ENCODE assay signal across 5 worm cellular contexts in the genomic region with DNA sequence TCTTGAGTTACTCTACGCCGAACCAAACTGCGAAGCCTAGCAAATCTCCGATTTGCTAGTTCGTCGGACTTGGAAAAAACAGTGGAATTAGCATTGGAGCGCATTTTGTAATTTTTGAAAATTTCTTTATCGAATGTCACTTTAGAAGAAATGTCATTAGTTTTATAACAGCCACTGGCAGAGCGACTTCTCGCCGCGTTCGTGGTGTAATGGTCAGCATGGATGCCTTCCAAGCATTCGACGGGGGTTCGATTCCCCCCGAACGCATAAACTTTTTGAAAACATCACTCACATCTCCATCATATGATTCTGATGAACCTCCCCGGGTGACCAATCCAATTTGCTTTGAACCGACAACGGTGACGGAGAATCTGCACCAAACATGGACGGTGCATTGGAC.
TF ChIP-seq lines count a peak whose summit lies in the region.
"Not testable (repeated sequence)": the region's sequence is repeated elsewhere in the genome, so short reads cannot be mapped to it uniquely, and the experiment has no call there.

No protein-coding gene starts in this region.

TF ChIP-seq in whole organism, L1 larva, 84 proteins besides CTCF, POLR2A, EP300 and RAD21:
- peak; percentile 32; the same call in 1 of the 2 replicates for TF ChIP-seq nhr-19 (GFP tag; conservative IDR thresholded peaks at IDR 0.05; lab: Robert Waterston, UW)

TF ChIP-seq in whole organism, L4 larva, 104 proteins besides CTCF, POLR2A, EP300 and RAD21:
- TF ChIP-seq madf-9 (GFP tag; conservative IDR thresholded peaks at IDR 0.05; lab: Robert Waterston, UW) (peak; percentile 51; the same call in 1 of the 2 replicates), nhr-41 (GFP tag; IDR thresholded peaks at IDR 0.05; lab: Robert Waterston, UW) (peak; percentile 48; the same call in 1 of the 2 replicates), lin-38 (GFP tag; IDR thresholded peaks at IDR 0.05; lab: Robert Waterston, UW) (peak; percentile 55), snpc-1.2 (GFP tag; IDR thresholded peaks at IDR 0.05; lab: Robert Waterston, UW) (peak; percentile 96), mxl-2 (GFP tag; conservative IDR thresholded peaks at IDR 0.05; lab: Robert Waterston, UW) (0 out of 2 replicates have a peak, but pooled peaks have one; percentile 35), vab-7 (GFP tag; IDR thresholded peaks at IDR 0.05; lab: Robert Waterston, UW) (peak; percentile 37; the same call in 1 of the 2 replicates), F26F4.8 (GFP tag; conservative IDR thresholded peaks at IDR 0.05; lab: Robert Waterston, UW) (0 out of 2 replicates have a peak, but pooled peaks have one; percentile 41)

TF ChIP-seq in whole organism, early embryonic, 17 proteins besides CTCF, POLR2A, EP300 and RAD21:
- peak; percentile 32; the same call in 1 of the 2 replicates for TF ChIP-seq tbx-37 (GFP tag; conservative IDR thresholded peaks at IDR 0.05; lab: Robert Waterston, UW)

TF ChIP-seq in whole organism, midembryonic, 9 proteins besides CTCF, POLR2A, EP300 and RAD21:
- TF ChIP-seq ref-1 (GFP tag; conservative IDR thresholded peaks at IDR 0.05; lab: Robert Waterston, UW) (0 out of 2 replicates have a peak, but pooled peaks have one; percentile 13), tab-1 (GFP tag; IDR thresholded peaks at IDR 0.05; lab: Robert Waterston, UW) (peak; percentile 64; the same call in 1 of the 2 replicates)
TF ChIP-seq in whole organism, midembryonic: peak in this region for 2; not testable (repeated sequence) for 7.

TF ChIP-seq in whole organism, young adult, 124 proteins besides CTCF, POLR2A, EP300 and RAD21:
- TF ChIP-seq D2030.7 (GFP tag; IDR thresholded peaks at IDR 0.05; lab: Robert Waterston, UW) (peak; percentile 71), tbp1 (GFP tag; optimal IDR thresholded peaks at IDR 0.05; lab: Kevin White, UChicago) (peak; percentile 85), B0261.1 (tag; optimal IDR thresholded peaks at IDR 0.05; lab: Kevin White, UChicago) (peak; percentile 48), rpc-1 (optimal IDR thresholded peaks at IDR 0.05; lab: Kevin White, UChicago) (peak; percentile 20), rpc-1 (tag; optimal IDR thresholded peaks at IDR 0.05; lab: Kevin White, UChicago) (peak; percentile 46), snpc-4 (tag; optimal IDR thresholded peaks at IDR 0.05; lab: Kevin White, UChicago) (peak in 1 of 4 experiments; percentile 80), ceh-100 (GFP tag; IDR thresholded peaks at IDR 0.05; lab: Robert Waterston, UW) (0 out of 2 replicates have a peak, but pooled peaks have one; percentile 11), lin-26 (GFP tag; IDR thresholded peaks at IDR 0.05; lab: Robert Waterston, UW) (0 out of 2 replicates have a peak, but pooled peaks have one; percentile 37), attf-6 (GFP tag; IDR thresholded peaks at IDR 0.05; lab: Robert Waterston, UW) (peak; percentile 92), nfyb-1 (GFP tag; IDR thresholded peaks at IDR 0.05; lab: Robert Waterston, UW) (peak; percentile 70), hmg-1.2 (GFP tag; IDR thresholded peaks at IDR 0.05; lab: Robert Waterston, UW) (peak; percentile 42; the same call in 1 of the 2 replicates)
- not testable (repeated sequence) for TF ChIP-seq snpc-4 (GFP tag; optimal IDR thresholded peaks at IDR 0.05; lab: Kevin White, UChicago)
